Worm (Caenorhabditis elegans): ENCODE results near the gene K08D8.9.
A peak's percentile ranks its signal among the peaks of the same experiment; 100 is the strongest.

DNA sequence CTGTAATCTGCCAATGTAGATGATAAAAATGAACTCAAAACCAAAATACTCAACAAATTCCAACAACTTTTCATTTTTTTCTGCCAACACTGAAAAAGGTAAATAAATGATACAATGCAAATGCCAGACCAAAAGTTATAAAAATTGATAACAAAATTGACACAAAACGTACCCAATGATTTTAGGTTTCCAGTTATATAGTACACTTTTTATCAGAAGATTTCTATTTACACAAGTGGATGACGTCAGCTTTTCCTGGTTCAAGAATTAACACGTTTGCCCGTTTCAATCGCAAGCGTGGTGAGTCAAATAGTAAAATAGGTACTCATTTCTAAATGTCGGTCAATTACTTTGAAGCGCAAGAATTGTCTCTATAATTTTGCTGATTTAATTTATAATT, 19.9 kb upstream of the K08D8.9 start, which contains the start of gene ZK896.5:
- TF ChIP-seq aly-2 (tag; optimal IDR thresholded peaks at IDR 0.05) (no peak), nhr-76 (tag; optimal IDR thresholded peaks at IDR 0.05) (no peak), nhr-28 (tag; optimal IDR thresholded peaks at IDR 0.05) (no peak), skn-1 (tag; optimal IDR thresholded peaks at IDR 0.05) (no peak), unc-62 (GFP tag; optimal IDR thresholded peaks at IDR 0.05) (no peak), ceh-9 (tag; optimal IDR thresholded peaks at IDR 0.05) (no peak), fos-1 (tag; optimal IDR thresholded peaks at IDR 0.05) (no peak), pha-4 (tag; optimal IDR thresholded peaks at IDR 0.05) (peak; percentile 79), fkh-2 (tag; optimal IDR thresholded peaks at IDR 0.05) (no peak), ama-1 (optimal IDR thresholded peaks at IDR 0.05) (no peak), mdl-1 (tag; optimal IDR thresholded peaks at IDR 0.05) (no peak), ZK546.5 (tag; optimal IDR thresholded peaks at IDR 0.05) (no peak)
